Worm (Caenorhabditis elegans) whole organism, L2 larva: ENCODE measurements around the gene cey-1.

Experiments
- C34F6.9 ChIP-seq: fragments of 150-350 bp; optimal IDR thresholded peaks from 2 replicates; lab custom pipeline; 2014; ENCODE audit warnings: missing biosample characterization, missing genetic modification characterization
- F13H6.1 ChIP-seq: sonication (generic microtip); optimal IDR thresholded peaks from 2 replicates; lab custom pipeline; 2016; ENCODE audit warnings: missing genetic modification characterization, missing compliant biosample characterization
- crh-2 ChIP-seq: sonication (generic microtip); optimal IDR thresholded peaks from 2 replicates; lab custom pipeline; 2017; ENCODE audit warnings: missing biosample characterization, missing genetic modification characterization
- elt-1 ChIP-seq: fragments of 150-350 bp; optimal IDR thresholded peaks from 2 replicates; lab custom pipeline; 2014; ENCODE audit warnings: missing biosample characterization, missing genetic modification characterization
- lin-39 ChIP-seq: fragments of 150-350 bp; optimal IDR thresholded peaks from 2 replicates; lab custom pipeline; 2014; ENCODE audit warnings: missing biosample characterization, missing genetic modification reagents, missing genetic modification characterization
- lsy-2 ChIP-seq, 2 experiments: fragments of 150-350 bp in 1 of 2; sonication (generic microtip) in 1 of 2; optimal IDR thresholded peaks; 2 replicates each; lab custom pipeline; 2014 to 2017; ENCODE audit warnings: missing biosample characterization in 2 of 2, missing genetic modification characterization in 2 of 2
- mab-5 ChIP-seq: fragments of 150-350 bp; optimal IDR thresholded peaks from 2 replicates; lab custom pipeline; 2014; ENCODE audit warnings: missing biosample characterization, missing genetic modification characterization
- nhr-10 ChIP-seq: sonication (generic microtip); optimal IDR thresholded peaks from 2 replicates; lab custom pipeline; 2017; ENCODE audit warnings: missing biosample characterization, missing genetic modification characterization
- nhr-129 ChIP-seq: fragments of 150-350 bp; optimal IDR thresholded peaks from 2 replicates; lab custom pipeline; 2014; ENCODE audit warnings: missing biosample characterization, missing genetic modification characterization
- sem-4 ChIP-seq: fragments of 150-350 bp; optimal IDR thresholded peaks from 2 replicates; lab custom pipeline; 2014; ENCODE audit warnings: missing biosample characterization, missing genetic modification reagents, missing genetic modification characterization
- sma-9 ChIP-seq, 2 experiments: fragments of 150-350 bp in 1 of 2; sonication (generic microtip) in 1 of 2; optimal IDR thresholded peaks; 2 replicates each; lab custom pipeline; 2014 to 2016; ENCODE audit warnings: missing genetic modification characterization in 2 of 2, mild to moderate bottlenecking in 1 of 2, missing biosample characterization in 1 of 2, missing compliant biosample characterization in 1 of 2, missing genetic modification reagents in 1 of 2, moderate library complexity in 1 of 2
- unc-39 ChIP-seq: fragments of 150-350 bp; optimal IDR thresholded peaks from 2 replicates; lab custom pipeline; 2014; ENCODE audit warnings: missing biosample characterization, missing genetic modification characterization
- unc-55 ChIP-seq: fragments of 150-350 bp; sonication (generic microtip); optimal IDR thresholded peaks from 3 replicates; lab custom pipeline; 2014; ENCODE audit warnings: missing biosample characterization, missing genetic modification reagents, missing genetic modification characterization

The cey-1 gene

DNA sequence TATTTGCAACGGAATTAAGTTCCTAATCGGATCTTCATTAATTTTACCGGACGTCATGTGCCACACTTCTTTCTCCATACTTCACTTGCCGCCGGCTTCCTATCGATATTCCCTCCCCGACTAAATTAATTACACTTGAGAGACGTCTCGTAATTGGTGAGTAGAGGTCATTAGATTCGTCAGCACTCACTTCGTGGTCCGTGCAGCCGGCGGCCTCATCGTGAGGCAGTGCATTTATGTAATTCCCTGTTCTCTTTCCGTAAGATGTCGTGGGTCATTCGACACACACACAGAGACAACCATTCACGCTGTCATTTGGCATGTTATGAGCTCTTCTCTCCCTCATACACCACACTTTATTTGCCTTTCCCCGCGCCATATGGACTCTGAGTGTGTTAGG lies 50.4 kb downstream of the cey-1 start:
- peak; percentile 21 for TF ChIP-seq sem-4 (tag; lab: Kevin White, UChicago)
- no peak for TF ChIP-seq unc-39
- TF ChIP-seq lin-39 (tag; lab: Kevin White, UChicago), result no peak
- no peak for TF ChIP-seq elt-1 (tag; lab: Kevin White, UChicago)
- no peak for TF ChIP-seq unc-55 (GFP tag; lab: Kevin White, UChicago)
- no peak for TF ChIP-seq F13H6.1 (tag; lab: Kevin White, UChicago)
- TF ChIP-seq nhr-10 (tag; lab: Kevin White, UChicago), result no peak
- TF ChIP-seq sma-9 (GFP tag; optimal IDR thresholded peaks at IDR 0.05; lab: Kevin White, UChicago), result peak; percentile 23
- TF ChIP-seq sma-9 (tag; optimal IDR thresholded peaks at IDR 0.05; lab: Kevin White, UChicago), result no peak
- TF ChIP-seq mab-5, result no peak
- peak; percentile 25 for TF ChIP-seq nhr-129
- TF ChIP-seq C34F6.9 (tag; lab: Kevin White, UChicago), result peak; percentile 13
- peak in 1 of 2 experiments; percentile 13 for TF ChIP-seq lsy-2 (tag; optimal IDR thresholded peaks at IDR 0.05; lab: Kevin White, UChicago)
- TF ChIP-seq crh-2 (tag; lab: Kevin White, UChicago), result peak; percentile 4
